Fruit fly (Drosophila melanogaster) whole organism: ENCODE results near the gene CG31804.

Experiments used
- CG8478 ChIP-seq: fragments of >200 bp; optimal IDR thresholded peaks from 2 replicates; lab custom pipeline; 2018; ENCODE audit warnings: inconsistent platforms
- psq ChIP-seq: fragments of >200 bp; optimal IDR thresholded peaks from 2 replicates; lab custom pipeline; 2017

DNA sequence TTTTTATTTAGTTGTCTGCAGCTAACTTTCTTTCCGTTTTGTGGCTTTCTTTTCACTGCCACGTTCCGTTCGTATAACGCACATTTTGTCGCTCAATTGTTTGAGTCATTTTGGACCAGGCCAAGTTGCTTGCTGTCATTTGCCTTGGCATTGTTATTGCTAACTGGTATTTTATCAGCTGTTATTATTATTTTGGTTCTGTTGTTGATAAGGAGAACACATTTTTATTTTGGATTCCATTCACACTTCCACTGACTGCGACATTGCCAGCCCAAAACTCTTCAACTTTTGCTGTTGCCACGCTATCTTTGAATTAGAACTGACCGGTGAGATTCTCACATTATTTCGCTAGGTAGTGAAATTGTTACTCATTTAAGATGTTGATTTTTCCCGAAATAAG, 27.5 kb downstream of the CG31804 start:
- TF ChIP-seq CG8478 (lab: Kevin White, UChicago): no peak
- TF ChIP-seq psq: no peak
